Worm (Caenorhabditis elegans) whole organism, late embryonic: ENCODE measurements around the gene bmy-1.

Experiments
- C08G9.2 ChIP-seq: sonication (generic microtip); optimal IDR thresholded peaks from 2 replicates; lab custom pipeline; 2016; ENCODE audit warnings: mild to moderate bottlenecking, missing genetic modification characterization, moderate library complexity, missing compliant biosample characterization
- C38D4.7 ChIP-seq: fragments of 200-800 bp; sonication (Bioruptor generic); optimal IDR thresholded peaks from 2 replicates; lab custom pipeline; 2018; ENCODE audit warnings: mild to moderate bottlenecking, missing genetic modification characterization, moderate library complexity, missing compliant biosample characterization
- K09A11.1 ChIP-seq: sonication (generic microtip); optimal IDR thresholded peaks from 2 replicates; lab custom pipeline; 2017; ENCODE audit warnings: antibody characterized with exemption, mild to moderate bottlenecking, missing genetic modification characterization, missing compliant biosample characterization; ENCODE audit not compliant: insufficient read depth
- T23F11.4 ChIP-seq: fragments of 200-800 bp; sonication (Bioruptor generic); optimal IDR thresholded peaks from 2 replicates; lab custom pipeline; 2018; ENCODE audit warnings: mild to moderate bottlenecking, missing genetic modification characterization, missing compliant biosample characterization
- Y22D7AL.16 ChIP-seq: sonication (generic microtip); optimal IDR thresholded peaks from 2 replicates; lab custom pipeline; 2016; ENCODE audit warnings: missing genetic modification characterization, missing compliant biosample characterization
- ahr-1 ChIP-seq: sonication (generic microtip); optimal IDR thresholded peaks from 2 replicates; lab custom pipeline; 2016; ENCODE audit warnings: missing genetic modification characterization, missing compliant biosample characterization
- ceh-14 ChIP-seq: sonication (generic microtip); optimal IDR thresholded peaks from 2 replicates; lab custom pipeline; 2016; ENCODE audit warnings: missing genotype, missing genetic modification characterization, missing compliant biosample characterization
- ceh-18 ChIP-seq: sonication (generic microtip); optimal IDR thresholded peaks from 2 replicates; lab custom pipeline; 2016; ENCODE audit warnings: missing genetic modification characterization, missing compliant biosample characterization
- ceh-2 ChIP-seq: sonication (generic microtip); optimal IDR thresholded peaks from 2 replicates; lab custom pipeline; 2016; ENCODE audit warnings: missing genotype, missing genetic modification characterization, missing compliant biosample characterization
- ceh-22 ChIP-seq: sonication (generic microtip); optimal IDR thresholded peaks from 2 replicates; lab custom pipeline; 2017; ENCODE audit warnings: missing biosample characterization, missing genetic modification characterization
- ceh-24 ChIP-seq: sonication (generic microtip); optimal IDR thresholded peaks from 2 replicates; lab custom pipeline; 2016; ENCODE audit warnings: mild to moderate bottlenecking, missing genetic modification characterization, missing compliant biosample characterization
- ceh-30 ChIP-seq: fragments of 150-350 bp; optimal IDR thresholded peaks from 2 replicates; lab custom pipeline; 2014; ENCODE audit warnings: missing biosample characterization, missing genetic modification characterization
- ceh-31 ChIP-seq: sonication (generic microtip); optimal IDR thresholded peaks from 2 replicates; lab custom pipeline; 2016; ENCODE audit warnings: missing genetic modification characterization, missing compliant biosample characterization
- ceh-34 ChIP-seq: sonication (generic microtip); optimal IDR thresholded peaks from 2 replicates; lab custom pipeline; 2016; ENCODE audit warnings: mild to moderate bottlenecking, missing genetic modification characterization, missing compliant biosample characterization
- ceh-45 ChIP-seq: fragments of 200-800 bp; sonication (Bioruptor generic); IDR thresholded peaks from 2 replicates; pipeline ENCODE4 v1.3.6; 2022; ENCODE audit warnings: missing genetic modification reagents, missing genetic modification characterization, missing compliant biosample characterization
- ceh-6 ChIP-seq: fragments of 200-800 bp; sonication (Bioruptor generic); optimal IDR thresholded peaks from 2 replicates; lab custom pipeline; 2018; ENCODE audit warnings: mild to moderate bottlenecking, missing genetic modification characterization, missing compliant biosample characterization
- ceh-9 ChIP-seq: sonication (generic microtip); optimal IDR thresholded peaks from 2 replicates; lab custom pipeline; 2016; ENCODE audit warnings: mild to moderate bottlenecking, missing genetic modification characterization, inconsistent platforms, missing compliant biosample characterization
- che-1 ChIP-seq: sonication (generic microtip); optimal IDR thresholded peaks from 2 replicates; lab custom pipeline; 2016; ENCODE audit warnings: mild to moderate bottlenecking, missing genetic modification characterization, missing compliant biosample characterization
- dmd-4 ChIP-seq: sonication (generic microtip); optimal IDR thresholded peaks from 2 replicates; lab custom pipeline; 2016; ENCODE audit warnings: borderline replicate concordance, missing genetic modification characterization, missing compliant biosample characterization
- dve-1 ChIP-seq: sonication (generic microtip); optimal IDR thresholded peaks from 2 replicates; lab custom pipeline; 2017; ENCODE audit warnings: antibody characterized with exemption, mild to moderate bottlenecking, missing genetic modification characterization, missing compliant biosample characterization
- elt-2 ChIP-seq: sonication (generic microtip); optimal IDR thresholded peaks from 2 replicates; lab custom pipeline; 2016; ENCODE audit warnings: missing genetic modification reagents, missing genetic modification characterization, missing compliant biosample characterization
- elt-4 ChIP-seq: sonication (generic microtip); optimal IDR thresholded peaks from 2 replicates; lab custom pipeline; 2016; ENCODE audit warnings: missing genetic modification characterization, missing compliant biosample characterization
- eyg-1 ChIP-seq: sonication (generic microtip); optimal IDR thresholded peaks from 2 replicates; lab custom pipeline; 2016; ENCODE audit warnings: missing genotype, missing genetic modification characterization, missing compliant biosample characterization
- fkh-6 ChIP-seq: sonication (generic microtip); optimal IDR thresholded peaks from 2 replicates; lab custom pipeline; 2016; ENCODE audit warnings: missing genetic modification characterization, missing compliant biosample characterization
- gmeb-2 ChIP-seq: sonication (generic microtip); optimal IDR thresholded peaks from 2 replicates; lab custom pipeline; 2016; ENCODE audit warnings: missing genetic modification characterization, inconsistent platforms, missing compliant biosample characterization
- hlh-13 ChIP-seq: fragments of 200-800 bp; sonication (Bioruptor generic); optimal IDR thresholded peaks from 2 replicates; lab custom pipeline; 2018; ENCODE audit warnings: mild to moderate bottlenecking, missing genetic modification characterization, missing compliant biosample characterization
- hlh-15 ChIP-seq: sonication (generic microtip); optimal IDR thresholded peaks from 2 replicates; lab custom pipeline; 2016; ENCODE audit warnings: missing genetic modification characterization, missing compliant biosample characterization
- hlh-30 ChIP-seq: sonication (generic microtip); optimal IDR thresholded peaks from 2 replicates; lab custom pipeline; 2017; ENCODE audit warnings: antibody characterized with exemption, missing genetic modification characterization, missing compliant biosample characterization; ENCODE audit not compliant: insufficient read depth
- hlh-6 ChIP-seq: sonication (generic microtip); optimal IDR thresholded peaks from 2 replicates; lab custom pipeline; 2016; ENCODE audit warnings: missing genotype, missing genetic modification characterization, missing compliant biosample characterization
- hlh-8 ChIP-seq: sonication (generic microtip); optimal IDR thresholded peaks from 2 replicates; lab custom pipeline; 2016; ENCODE audit warnings: missing genotype, missing genetic modification characterization, missing compliant biosample characterization
- lim-6 ChIP-seq: sonication (generic microtip); optimal IDR thresholded peaks from 2 replicates; lab custom pipeline; 2016; ENCODE audit warnings: missing genetic modification characterization, missing compliant biosample characterization
- lin-11 ChIP-seq: fragments of 200-800 bp; sonication (Bioruptor generic); optimal IDR thresholded peaks from 2 replicates; lab custom pipeline; 2018; ENCODE audit warnings: mild to moderate bottlenecking, missing genetic modification characterization, missing compliant biosample characterization
- mec-3 ChIP-seq: sonication (generic microtip); optimal IDR thresholded peaks from 2 replicates; lab custom pipeline; 2016; ENCODE audit warnings: borderline replicate concordance, missing genetic modification characterization, missing compliant biosample characterization
- nfya-1 ChIP-seq: sonication (generic microtip); optimal IDR thresholded peaks from 2 replicates; lab custom pipeline; 2017; ENCODE audit warnings: missing genetic modification characterization, mild to moderate bottlenecking, missing compliant biosample characterization, antibody characterized with exemption, moderate library complexity
- nhr-232 ChIP-seq: sonication (generic microtip); optimal IDR thresholded peaks from 2 replicates; lab custom pipeline; 2016; ENCODE audit warnings: missing genetic modification characterization, missing compliant biosample characterization
- pax-1 ChIP-seq: fragments of 150-350 bp; optimal IDR thresholded peaks from 2 replicates; lab custom pipeline; 2014; ENCODE audit warnings: missing biosample characterization, missing genetic modification characterization
- pqm-1 ChIP-seq: sonication (generic microtip); optimal IDR thresholded peaks from 2 replicates; lab custom pipeline; 2016; ENCODE audit warnings: missing genetic modification characterization, missing compliant biosample characterization
- pros-1 ChIP-seq: fragments of 150-350 bp; optimal IDR thresholded peaks from 2 replicates; lab custom pipeline; 2014; ENCODE audit warnings: missing biosample characterization, missing genetic modification reagents, missing genetic modification characterization
- ref-2 ChIP-seq: sonication (generic microtip); optimal IDR thresholded peaks from 2 replicates; lab custom pipeline; 2016; ENCODE audit warnings: missing genetic modification characterization, missing compliant biosample characterization
- rnt-1 ChIP-seq: sonication (generic microtip); optimal IDR thresholded peaks from 2 replicates; lab custom pipeline; 2016; ENCODE audit warnings: missing genetic modification characterization, missing compliant biosample characterization
- sdc-2 ChIP-seq: sonication (generic microtip); optimal IDR thresholded peaks from 2 replicates; lab custom pipeline; 2016; ENCODE audit warnings: missing genotype, missing genetic modification characterization, missing compliant biosample characterization
- syd-9 ChIP-seq: sonication (generic microtip); optimal IDR thresholded peaks from 2 replicates; lab custom pipeline; 2016; ENCODE audit warnings: mild to moderate bottlenecking, missing genetic modification characterization, moderate library complexity, missing compliant biosample characterization
- unc-3 ChIP-seq, 2 experiments: fragments of 200-800 bp in 1 of 2; sonication (Bioruptor generic) in 1 of 2; sonication (generic microtip) in 1 of 2; conservative IDR thresholded peaks in 1 of 2; optimal IDR thresholded peaks in 1 of 2; 2 replicates each; pipeline versions ENCODE4 v1.3.6 to Lab custom; 2016 to 2022; ENCODE audit warnings: missing compliant biosample characterization in 2 of 2, missing genetic modification characterization in 2 of 2, missing genetic modification reagents in 1 of 2
- unc-55 ChIP-seq: sonication (generic microtip); optimal IDR thresholded peaks from 2 replicates; lab custom pipeline; 2017; ENCODE audit warnings: missing biosample characterization, missing genetic modification reagents, missing genetic modification characterization
- unc-86 ChIP-seq: sonication (generic microtip); optimal IDR thresholded peaks from 2 replicates; lab custom pipeline; 2016; ENCODE audit warnings: missing genetic modification characterization, missing compliant biosample characterization
- zip-5 ChIP-seq: sonication (generic microtip); optimal IDR thresholded peaks from 2 replicates; lab custom pipeline; 2016; ENCODE audit warnings: missing genetic modification characterization, missing compliant biosample characterization

bmy-1 gene

ce11 chrII:5326891-5327290 is 31.6 kb upstream of the bmy-1 start:
- no peak for TF ChIP-seq hlh-15 (tag; lab: Kevin White, UChicago)
- no peak for TF ChIP-seq fkh-6 (tag; lab: Kevin White, UChicago)
- TF ChIP-seq hlh-30 (tag; lab: Kevin White, UChicago) = no peak
- TF ChIP-seq ceh-18 (tag; lab: Kevin White, UChicago) = no peak
- no peak for TF ChIP-seq ceh-45 (GFP tag; lab: Robert Waterston, UW)
- no peak for TF ChIP-seq ceh-9 (tag; lab: Kevin White, UChicago)
- no peak for TF ChIP-seq unc-86 (tag; lab: Kevin White, UChicago)
- no peak for TF ChIP-seq ceh-6 (GFP tag; lab: Kevin White, UChicago)
- no peak for TF ChIP-seq ceh-34 (tag; lab: Kevin White, UChicago)
- no peak for TF ChIP-seq hlh-6 (tag; lab: Kevin White, UChicago)
- TF ChIP-seq C38D4.7 (GFP tag; lab: Kevin White, UChicago) = no peak
- no peak for TF ChIP-seq dve-1 (tag; lab: Kevin White, UChicago)
- no peak for TF ChIP-seq hlh-8 (tag; lab: Kevin White, UChicago)

ce11 chrII:5328912-5329311 is 29.6 kb upstream of the bmy-1 start:
- TF ChIP-seq lim-6 (tag; lab: Kevin White, UChicago) (no peak), ceh-34 (tag; lab: Kevin White, UChicago) (no peak), unc-55 (GFP tag; lab: Kevin White, UChicago) (no peak), T23F11.4 (GFP tag; lab: Kevin White, UChicago) (no peak)

DNA sequence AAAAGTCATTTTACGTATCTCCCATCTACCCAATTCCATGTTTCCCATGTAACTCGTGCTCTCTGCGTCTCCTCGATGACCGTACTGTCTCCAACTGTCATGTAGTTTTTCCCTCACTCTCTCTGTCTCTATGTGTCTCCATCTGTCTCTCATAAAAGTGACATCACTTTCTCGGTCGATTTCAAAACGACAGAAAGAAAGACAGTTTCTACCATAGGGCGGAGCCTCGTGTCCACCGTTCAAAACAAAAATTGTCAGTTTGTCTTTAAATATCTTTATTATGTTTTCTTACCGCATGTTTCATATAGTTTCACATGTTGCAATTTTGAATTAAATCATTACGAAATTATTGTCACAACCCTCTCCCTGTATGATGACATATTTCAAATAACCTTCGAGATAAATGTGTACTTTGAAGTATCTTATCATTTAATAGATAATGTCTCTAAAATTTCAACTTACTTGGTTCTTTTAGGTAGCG is 28.2 kb upstream of the bmy-1 start:
- no peak for TF ChIP-seq sdc-2 (tag; lab: Kevin White, UChicago)
- TF ChIP-seq ceh-30 (tag; lab: Kevin White, UChicago) = no peak
- no peak for TF ChIP-seq ceh-9 (tag; lab: Kevin White, UChicago)
- TF ChIP-seq pax-1 (tag; lab: Kevin White, UChicago) = peak; percentile 52
- peak; percentile 57 for TF ChIP-seq ceh-18 (tag; lab: Kevin White, UChicago)
- no peak for TF ChIP-seq nhr-232 (tag; lab: Kevin White, UChicago)
- no peak for TF ChIP-seq syd-9
- TF ChIP-seq ceh-24 = no peak
- no peak for TF ChIP-seq pros-1 (tag; lab: Kevin White, UChicago)
- no peak for TF ChIP-seq fkh-6 (tag; lab: Kevin White, UChicago)
- peak; percentile 55 for TF ChIP-seq pqm-1 (tag; lab: Kevin White, UChicago)
- peak; percentile 59 for TF ChIP-seq elt-2 (tag; lab: Kevin White, UChicago)
- TF ChIP-seq dmd-4 (tag; lab: Kevin White, UChicago) = no peak
- TF ChIP-seq hlh-30 (tag; lab: Kevin White, UChicago) = peak; percentile 48
- TF ChIP-seq ahr-1 (tag; lab: Kevin White, UChicago) = no peak
- peak; percentile 70 for TF ChIP-seq nfya-1 (tag; lab: Kevin White, UChicago)
- peak; percentile 31 for TF ChIP-seq ceh-31 (tag; lab: Kevin White, UChicago)
- TF ChIP-seq ceh-14 (tag; lab: Kevin White, UChicago) = no peak
- TF ChIP-seq C38D4.7 (GFP tag; lab: Kevin White, UChicago) = no peak
- TF ChIP-seq ref-2 (tag; lab: Kevin White, UChicago) = no peak
- no peak for TF ChIP-seq hlh-8 (tag; lab: Kevin White, UChicago)
- TF ChIP-seq Y22D7AL.16 (tag; lab: Kevin White, UChicago) = no peak
- TF ChIP-seq ceh-34 (tag; lab: Kevin White, UChicago) = no peak
- TF ChIP-seq hlh-13 = no peak
- TF ChIP-seq zip-5 = no peak
- no peak for TF ChIP-seq unc-3 (GFP tag; conservative IDR thresholded peaks at IDR 0.05; lab: Robert Waterston, UW)
- TF ChIP-seq unc-3 (tag; optimal IDR thresholded peaks at IDR 0.05; lab: Kevin White, UChicago) = no peak
- no peak for TF ChIP-seq eyg-1 (tag; lab: Kevin White, UChicago)
- TF ChIP-seq ceh-6 (GFP tag; lab: Kevin White, UChicago) = no peak
- TF ChIP-seq che-1 (tag; lab: Kevin White, UChicago) = no peak
- TF ChIP-seq K09A11.1 (tag; lab: Kevin White, UChicago) = no peak
- no peak for TF ChIP-seq hlh-6 (tag; lab: Kevin White, UChicago)
- TF ChIP-seq ceh-2 (tag; lab: Kevin White, UChicago) = no peak
- no peak for TF ChIP-seq C08G9.2 (tag; lab: Kevin White, UChicago)
- no peak for TF ChIP-seq lin-11 (tag; lab: Kevin White, UChicago)
- TF ChIP-seq gmeb-2 (tag; lab: Kevin White, UChicago) = no peak
- no peak for TF ChIP-seq lim-6 (tag; lab: Kevin White, UChicago)
- TF ChIP-seq ceh-22 (tag; lab: Kevin White, UChicago) = no peak
- TF ChIP-seq mec-3 (tag; lab: Kevin White, UChicago) = no peak
- TF ChIP-seq rnt-1 = no peak
- TF ChIP-seq elt-4 (tag; lab: Kevin White, UChicago) = no peak
